Worm (Caenorhabditis elegans): ENCODE results near the gene srt-45.

The srt-45 gene

ce11 chrV:19743305-19743704 is 40.6 kb upstream of the srt-45 start, which contains the start of gene W04E12.4:
W04E12.4 (plus strand) TSS chrV:19743605.
- no peak for TF ChIP-seq lin-32 (GFP tag; optimal IDR thresholded peaks at IDR 0.05)
- no peak for TF ChIP-seq ceh-43 (GFP tag; optimal IDR thresholded peaks at IDR 0.05)
- no peak for TF ChIP-seq nhr-237 (tag; optimal IDR thresholded peaks at IDR 0.05)

- no peak for TF ChIP-seq nhr-76 (tag; optimal IDR thresholded peaks at IDR 0.05)
- TF ChIP-seq unc-120 (tag; optimal IDR thresholded peaks at IDR 0.05; ENCODE audit: poor library complexity, severe bottlenecking) = no peak
- TF ChIP-seq pha-4 (tag; optimal IDR thresholded peaks at IDR 0.05) = no peak
- TF ChIP-seq sem-2 (GFP tag; optimal IDR thresholded peaks at IDR 0.05) = no peak
Observed at ce11 chrV:19743794-19744193, 40.1 kb upstream of the srt-45 start.

ce11 chrV:19744210-19744609 is 39.7 kb upstream of the srt-45 start:
- TF ChIP-seq drap-1 (GFP tag; optimal IDR thresholded peaks at IDR 0.05) (no peak), elt-1 (tag; optimal IDR thresholded peaks at IDR 0.05; ENCODE audit: borderline replicate concordance, insufficient read depth) (no peak), ceh-83 (GFP tag; optimal IDR thresholded peaks at IDR 0.05) (no peak), elt-3 (tag; optimal IDR thresholded peaks at IDR 0.05) (no peak), nhr-2 (tag; optimal IDR thresholded peaks at IDR 0.05) (no peak), nhr-237 (tag; optimal IDR thresholded peaks at IDR 0.05) (no peak), bed-3 (GFP tag; optimal IDR thresholded peaks at IDR 0.05) (no peak), pha-4 (tag; optimal IDR thresholded peaks at IDR 0.05) (no peak), nhr-12 (tag; optimal IDR thresholded peaks at IDR 0.05) (no peak), ztf-11 (tag; optimal IDR thresholded peaks at IDR 0.05) (no peak), unc-62 (GFP tag; optimal IDR thresholded peaks at IDR 0.05) (no peak), snpc-4 (tag; optimal IDR thresholded peaks at IDR 0.05) (no peak)

ce11 chrV:19745852-19746251 is 38.1 kb upstream of the srt-45 start, which contains the start of gene W04E12.5:
W04E12.5 (plus strand) TSS chrV:19746152.
- no peak for TF ChIP-seq nhr-28 (tag; optimal IDR thresholded peaks at IDR 0.05)
- no peak for TF ChIP-seq ces-1 (GFP tag; optimal IDR thresholded peaks at IDR 0.05)
- no peak for TF ChIP-seq lin-32 (GFP tag; optimal IDR thresholded peaks at IDR 0.05)
- no peak for TF ChIP-seq drap-1 (GFP tag; optimal IDR thresholded peaks at IDR 0.05)
- TF ChIP-seq elt-3 (tag; optimal IDR thresholded peaks at IDR 0.05) = no peak

- TF ChIP-seq hlh-1 (tag; optimal IDR thresholded peaks at IDR 0.05) (no peak), ceh-43 (GFP tag; optimal IDR thresholded peaks at IDR 0.05) (no peak), lin-32 (GFP tag; optimal IDR thresholded peaks at IDR 0.05) (no peak), unc-39 (tag; optimal IDR thresholded peaks at IDR 0.05) (no peak), mep-1 (tag; optimal IDR thresholded peaks at IDR 0.05) (no peak)
Observed at ce11 chrV:19747144-19747543, 36.8 kb upstream of the srt-45 start.

ce11 chrV:19751124-19751523 is 32.8 kb upstream of the srt-45 start, which contains the start of gene clec-49:
clec-49 (minus strand) TSS chrV:19751226.
- TF ChIP-seq ceh-43 (GFP tag; optimal IDR thresholded peaks at IDR 0.05) = no peak
- TF ChIP-seq unc-62 (GFP tag; optimal IDR thresholded peaks at IDR 0.05) = no peak
- TF ChIP-seq ceh-39 (tag; optimal IDR thresholded peaks at IDR 0.05) = no peak
- no peak for TF ChIP-seq nhr-237 (tag; optimal IDR thresholded peaks at IDR 0.05)
- no peak for TF ChIP-seq elt-1 (tag; optimal IDR thresholded peaks at IDR 0.05; ENCODE audit: borderline replicate concordance, insufficient read depth)
- TF ChIP-seq lin-13 (tag; optimal IDR thresholded peaks at IDR 0.05) = no peak
- no peak for TF ChIP-seq sptf-1 (tag; optimal IDR thresholded peaks at IDR 0.05)
- TF ChIP-seq zip-8 (tag; optimal IDR thresholded peaks at IDR 0.05) = no peak
- TF ChIP-seq drap-1 (GFP tag; optimal IDR thresholded peaks at IDR 0.05) = no peak
- no peak for TF ChIP-seq cnd-1 (tag; optimal IDR thresholded peaks at IDR 0.05)
- no peak for TF ChIP-seq snpc-4 (tag; optimal IDR thresholded peaks at IDR 0.05)
- TF ChIP-seq ceh-83 (GFP tag; optimal IDR thresholded peaks at IDR 0.05) = no peak
- TF ChIP-seq nhr-76 (tag; optimal IDR thresholded peaks at IDR 0.05) = no peak

ce11 chrV:19752879-19753278 is 31.1 kb upstream of the srt-45 start:
- TF ChIP-seq cnd-1 (tag; optimal IDR thresholded peaks at IDR 0.05) (no peak), ces-1 (GFP tag; optimal IDR thresholded peaks at IDR 0.05) (no peak), mep-1 (tag; optimal IDR thresholded peaks at IDR 0.05) (no peak), elt-3 (tag; optimal IDR thresholded peaks at IDR 0.05) (no peak), lsy-2 (tag; optimal IDR thresholded peaks at IDR 0.05) (no peak), snpc-4 (tag; optimal IDR thresholded peaks at IDR 0.05) (no peak), unc-39 (tag; optimal IDR thresholded peaks at IDR 0.05) (no peak), lin-13 (tag; optimal IDR thresholded peaks at IDR 0.05) (no peak), ceh-83 (GFP tag; optimal IDR thresholded peaks at IDR 0.05) (no peak), nhr-237 (tag; optimal IDR thresholded peaks at IDR 0.05) (no peak), zip-8 (tag; optimal IDR thresholded peaks at IDR 0.05) (no peak), mab-5 (tag; optimal IDR thresholded peaks at IDR 0.05) (no peak), lin-32 (GFP tag; optimal IDR thresholded peaks at IDR 0.05) (no peak), sem-2 (GFP tag; optimal IDR thresholded peaks at IDR 0.05) (no peak), nhr-12 (tag; optimal IDR thresholded peaks at IDR 0.05) (no peak), elt-1 (tag; optimal IDR thresholded peaks at IDR 0.05; ENCODE audit: borderline replicate concordance, insufficient read depth) (no peak), sptf-1 (tag; optimal IDR thresholded peaks at IDR 0.05) (no peak), unc-62 (GFP tag; optimal IDR thresholded peaks at IDR 0.05) (no peak)
